Worm (Caenorhabditis elegans) whole organism, L1 larva: ENCODE results near the gene mrps-16.

Source experiments
- ama-1 ChIP-seq: fragments of 150-350 bp; optimal IDR thresholded peaks from 2 replicates; lab custom pipeline; 2014
- blmp-1 ChIP-seq: fragments of 150-350 bp; optimal IDR thresholded peaks from 2 replicates; lab custom pipeline; 2014; ENCODE audit warnings: missing biosample characterization, missing genetic modification characterization
- ceh-63 ChIP-seq: fragments of 200-800 bp; sonication (Bioruptor generic); optimal IDR thresholded peaks from 2 replicates; lab custom pipeline; 2018; ENCODE audit warnings: mild to moderate bottlenecking, missing genetic modification characterization, missing compliant biosample characterization
- ceh-8 ChIP-seq: fragments of 200-800 bp; sonication (Bioruptor generic); optimal IDR thresholded peaks from 2 replicates; lab custom pipeline; 2018; ENCODE audit warnings: mild to moderate bottlenecking, missing genetic modification characterization, moderate library complexity, missing compliant biosample characterization
- ceh-82 ChIP-seq, 3 experiments: fragments of 150-350 bp in 1 of 3; sonication (generic microtip) in 2 of 3; optimal IDR thresholded peaks; 2 replicates each; lab custom pipeline; 2014 to 2017; ENCODE audit warnings: missing biosample characterization in 3 of 3, missing genetic modification characterization in 3 of 3
- ceh-88 ChIP-seq: fragments of 200-800 bp; sonication (Bioruptor generic); IDR thresholded peaks from 2 replicates; pipeline ENCODE4 v1.3.6; 2022; ENCODE audit warnings: missing genetic modification characterization, missing compliant biosample characterization
- ces-1 ChIP-seq: fragments of 150-350 bp; optimal IDR thresholded peaks from 2 replicates; lab custom pipeline; 2014; ENCODE audit warnings: missing biosample characterization, missing genetic modification reagents, missing genetic modification characterization
- egl-13 ChIP-seq: sonication (generic microtip); optimal IDR thresholded peaks from 2 replicates; lab custom pipeline; 2016; ENCODE audit warnings: missing genotype, missing genetic modification reagents, missing genetic modification characterization, missing compliant biosample characterization
- elt-2 ChIP-seq: sonication (generic microtip); optimal IDR thresholded peaks from 2 replicates; lab custom pipeline; 2016; ENCODE audit warnings: missing genetic modification characterization, mild to moderate bottlenecking, inconsistent platforms, missing compliant biosample characterization, missing genetic modification reagents
- ets-5 ChIP-seq: fragments of 200-800 bp; sonication (Bioruptor generic); IDR thresholded peaks from 2 replicates; pipeline ENCODE4 v1.3.6; 2022; ENCODE audit warnings: missing genetic modification characterization, missing compliant biosample characterization
- hlh-17 ChIP-seq: fragments of 200-800 bp; sonication (Bioruptor generic); optimal IDR thresholded peaks from 2 replicates; lab custom pipeline; 2018; ENCODE audit warnings: missing genetic modification characterization, mild to moderate bottlenecking, missing compliant biosample characterization, moderate library complexity, borderline replicate concordance
- hlh-4 ChIP-seq: sonication (generic microtip); optimal IDR thresholded peaks from 2 replicates; lab custom pipeline; 2016; ENCODE audit warnings: mild to moderate bottlenecking, missing genetic modification characterization, missing compliant biosample characterization
- irx-1 ChIP-seq: sonication (generic microtip); optimal IDR thresholded peaks from 2 replicates; lab custom pipeline; 2016; ENCODE audit warnings: missing genetic modification characterization, missing compliant biosample characterization
- lin-15B ChIP-seq: fragments of 150-350 bp; sonication (generic microtip); optimal IDR thresholded peaks from 3 replicates; lab custom pipeline; 2014; ENCODE audit warnings: missing biosample characterization, missing genetic modification characterization
- lin-39 ChIP-seq: fragments of 150-350 bp; optimal IDR thresholded peaks from 2 replicates; lab custom pipeline; 2014; ENCODE audit warnings: missing biosample characterization, missing genetic modification reagents, missing genetic modification characterization
- lsy-2 ChIP-seq, 2 experiments: fragments of 150-350 bp; optimal IDR thresholded peaks; 2 replicates each; lab custom pipeline; 2014; ENCODE audit warnings: missing biosample characterization in 2 of 2, missing genetic modification characterization in 2 of 2
- mdl-1 ChIP-seq, 2 experiments: fragments of 150-350 bp; optimal IDR thresholded peaks; 2 replicates each; lab custom pipeline; 2014 to 2017; ENCODE audit warnings: missing biosample characterization in 2 of 2, missing genetic modification characterization in 2 of 2, inconsistent platforms in 1 of 2
- mef-2 ChIP-seq: fragments of 150-350 bp; optimal IDR thresholded peaks from 2 replicates; lab custom pipeline; 2014; ENCODE audit warnings: missing biosample characterization, missing genetic modification characterization
- nhr-71 ChIP-seq: sonication (generic microtip); optimal IDR thresholded peaks from 2 replicates; lab custom pipeline; 2016; ENCODE audit warnings: mild to moderate bottlenecking, missing genetic modification characterization, moderate library complexity, missing compliant biosample characterization
- nhr-84 ChIP-seq: sonication (generic microtip); optimal IDR thresholded peaks from 2 replicates; lab custom pipeline; 2017; ENCODE audit warnings: missing biosample characterization, missing genetic modification characterization
- pag-3 ChIP-seq: sonication (generic microtip); optimal IDR thresholded peaks from 2 replicates; lab custom pipeline; 2017; ENCODE audit warnings: missing genetic modification characterization, mild to moderate bottlenecking, missing compliant biosample characterization, antibody characterized with exemption, borderline replicate concordance; ENCODE audit not compliant: insufficient read depth
- pax-3 ChIP-seq: fragments of 200-800 bp; sonication (Bioruptor generic); optimal IDR thresholded peaks from 2 replicates; lab custom pipeline; 2018; ENCODE audit warnings: mild to moderate bottlenecking, missing genetic modification characterization, moderate library complexity, missing compliant biosample characterization
- tbx-2 ChIP-seq: sonication (generic microtip); optimal IDR thresholded peaks from 2 replicates; lab custom pipeline; 2016; ENCODE audit warnings: missing genetic modification characterization, missing compliant biosample characterization
- tlp-1 ChIP-seq: fragments of 150-350 bp; optimal IDR thresholded peaks from 2 replicates; lab custom pipeline; 2014; ENCODE audit warnings: missing biosample characterization, missing genetic modification characterization
- unc-130 ChIP-seq: fragments of 150-350 bp; optimal IDR thresholded peaks from 2 replicates; lab custom pipeline; 2017; ENCODE audit warnings: missing biosample characterization, missing genetic modification characterization, inconsistent platforms
- unc-86 ChIP-seq: sonication (generic microtip); optimal IDR thresholded peaks from 2 replicates; lab custom pipeline; 2016; ENCODE audit warnings: missing genetic modification characterization, missing compliant biosample characterization
- unc-98 ChIP-seq: fragments of 200-800 bp; sonication (Bioruptor generic); IDR thresholded peaks from 2 replicates; pipeline ENCODE4 v1.3.6; 2022; ENCODE audit warnings: missing genetic modification characterization, missing compliant biosample characterization
- zip-4 ChIP-seq: fragments of 200-800 bp; sonication (Bioruptor generic); optimal IDR thresholded peaks from 2 replicates; lab custom pipeline; 2018; ENCODE audit warnings: mild to moderate bottlenecking, missing genetic modification characterization, moderate library complexity, missing compliant biosample characterization

The mrps-16 gene

DNA sequence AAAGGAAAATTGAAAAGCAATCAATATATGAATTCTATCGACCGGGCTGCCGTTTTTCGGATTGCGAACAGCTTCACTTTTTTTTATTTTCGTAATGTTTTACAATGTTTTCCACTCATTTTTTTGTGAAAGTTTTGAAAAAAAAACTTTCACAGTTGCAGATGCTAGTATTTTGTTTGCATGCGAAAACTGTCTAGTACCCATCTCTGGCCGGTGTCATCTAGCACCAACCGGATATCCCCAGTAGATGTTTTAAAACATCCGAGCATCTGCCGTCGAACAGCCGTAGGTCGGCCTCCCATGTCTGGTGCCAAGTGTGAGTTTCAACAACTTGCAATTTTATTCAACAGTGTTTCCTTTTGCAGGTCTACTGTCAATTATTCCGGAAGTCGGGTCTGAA, 47.2 kb downstream of the mrps-16 start, which contains the start of gene ZK177.12:
Gene ZK177.12 (plus strand): TSS at position 301 of the 400 bp plus-strand sequence.
- TF ChIP-seq ceh-8 (GFP tag; lab: Kevin White, UChicago) (no peak), ama-1 (lab: Kevin White, UChicago) (no peak), blmp-1 (tag; lab: Kevin White, UChicago) (no peak), ceh-82 (tag; optimal IDR thresholded peaks at IDR 0.05; lab: Kevin White, UChicago) (no peak), unc-98 (GFP tag; lab: Robert Waterston, UW) (no peak), hlh-17 (GFP tag; lab: Kevin White, UChicago) (no peak), unc-86 (tag; lab: Kevin White, UChicago) (no peak), mef-2 (no peak), zip-4 (GFP tag; lab: Kevin White, UChicago) (no peak), pag-3 (tag; lab: Kevin White, UChicago) (no peak), tlp-1 (no peak), egl-13 (no peak), lsy-2 (tag; optimal IDR thresholded peaks at IDR 0.05; lab: Kevin White, UChicago) (no peak), nhr-84 (tag; lab: Kevin White, UChicago) (no peak), mdl-1 (tag; optimal IDR thresholded peaks at IDR 0.05; lab: Kevin White, UChicago) (no peak), tbx-2 (tag; lab: Kevin White, UChicago) (no peak)

DNA sequence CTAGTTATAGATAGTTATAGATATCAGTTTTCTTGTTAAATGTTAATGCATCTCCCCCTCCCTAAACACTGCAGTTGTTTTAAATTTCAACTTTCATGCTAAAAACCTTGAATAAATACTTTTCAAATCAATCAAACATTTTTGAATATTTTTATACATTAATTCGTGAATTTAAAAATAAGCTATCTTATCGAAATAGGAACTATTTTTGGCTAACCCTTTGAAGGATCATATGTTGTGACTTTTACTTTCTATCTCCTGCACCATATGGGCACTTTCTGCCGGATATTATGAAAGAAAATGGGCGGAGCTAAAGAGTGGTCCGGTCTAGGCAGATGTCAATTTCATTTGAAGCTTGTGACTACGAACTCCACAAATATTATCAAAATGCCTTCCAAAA, 48.5 kb downstream of the mrps-16 start, which contains the start of gene ZK177.11:
Gene ZK177.11 (plus strand): TSS at position 301 of the 400 bp plus-strand sequence.
- TF ChIP-seq elt-2 (tag; lab: Kevin White, UChicago): no peak
- TF ChIP-seq ets-5 (GFP tag; lab: Robert Waterston, UW): no peak
- TF ChIP-seq lin-39 (tag; lab: Kevin White, UChicago): no peak
- TF ChIP-seq irx-1 (tag; lab: Kevin White, UChicago): no peak
- no peak for TF ChIP-seq ceh-63 (GFP tag; lab: Kevin White, UChicago)
- TF ChIP-seq pag-3 (tag; lab: Kevin White, UChicago): no peak
- TF ChIP-seq nhr-71 (tag; lab: Kevin White, UChicago): no peak
- TF ChIP-seq pax-3 (tag; lab: Kevin White, UChicago): no peak
- TF ChIP-seq ces-1: no peak
- TF ChIP-seq hlh-4 (tag; lab: Kevin White, UChicago): no peak
- TF ChIP-seq ceh-88 (GFP tag; lab: Robert Waterston, UW): no peak
- no peak for TF ChIP-seq unc-130 (tag; lab: Kevin White, UChicago)
- no peak for TF ChIP-seq lin-15B
